Worm (Caenorhabditis elegans): ENCODE measurements around the gene ugt-12.
A peak's percentile ranks its signal among the peaks of the same experiment; 100 is the strongest.

The ugt-12 gene

ce11 chrV:4844591-4844990, 44.8 kb downstream of the ugt-12 start, which contains the start of gene abhd-5.2:
TSS of gene abhd-5.2 (plus strand) at chrV:4844685.
- TF ChIP-seq nhr-71 (tag; optimal IDR thresholded peaks at IDR 0.05) (peak; percentile 79), nhr-85 (tag) (peak; percentile 16), unc-30 (tag; optimal IDR thresholded peaks at IDR 0.05) (no peak), swsn-7 (tag; optimal IDR thresholded peaks at IDR 0.05) (peak; percentile 32), snpc-4 (tag; optimal IDR thresholded peaks at IDR 0.05) (peak; percentile 20), ceh-88 (GFP tag; IDR thresholded peaks at IDR 0.05) (no peak), egl-13 (tag; optimal IDR thresholded peaks at IDR 0.05) (no peak), nhr-90 (tag; optimal IDR thresholded peaks at IDR 0.05; ENCODE audit: poor library complexity) (peak; percentile 21), snu-23 (GFP tag; optimal IDR thresholded peaks at IDR 0.05) (peak; percentile 78), nhr-12 (tag; optimal IDR thresholded peaks at IDR 0.05) (no peak), lin-14 (GFP tag; optimal IDR thresholded peaks at IDR 0.05) (peak; percentile 89), pax-3 (tag; optimal IDR thresholded peaks at IDR 0.05) (no peak), efl-1 (optimal IDR thresholded peaks at IDR 0.05) (peak; percentile 55 to 60), efl-1 (GFP tag; optimal IDR thresholded peaks at IDR 0.05 in 1 of 2) (peak in 1 of 2 experiments; percentile 50), nhr-28 (tag; optimal IDR thresholded peaks at IDR 0.05) (peak; percentile 53), vab-15 (tag; optimal IDR thresholded peaks at IDR 0.05) (no peak), lir-3 (tag; optimal IDR thresholded peaks at IDR 0.05; ENCODE audit: poor library complexity) (no peak), zip-4 (GFP tag; optimal IDR thresholded peaks at IDR 0.05) (peak; percentile 97), Y116A8C.19 (tag; optimal IDR thresholded peaks at IDR 0.05; ENCODE audit: borderline replicate concordance) (no peak), nhr-237 (tag; optimal IDR thresholded peaks at IDR 0.05) (peak; percentile 63), dsc-1 (tag; optimal IDR thresholded peaks at IDR 0.05) (peak; percentile 7), F16B12.6 (tag; optimal IDR thresholded peaks at IDR 0.05) (peak; percentile 12), tbx-2 (tag; optimal IDR thresholded peaks at IDR 0.05) (peak; percentile 35), sup-37 (GFP tag; optimal IDR thresholded peaks at IDR 0.05) (no peak), dpl-1 (GFP tag; optimal IDR thresholded peaks at IDR 0.05) (peak; percentile 35 to 52 (median 38)), fkh-8 (tag; optimal IDR thresholded peaks at IDR 0.05) (peak; percentile 57), unc-130 (tag; optimal IDR thresholded peaks at IDR 0.05) (peak; percentile 14), unc-86 (tag; optimal IDR thresholded peaks at IDR 0.05) (peak; percentile 15), rnt-1 (tag; optimal IDR thresholded peaks at IDR 0.05) (peak; percentile 53), C16A3.4 (tag; optimal IDR thresholded peaks at IDR 0.05) (peak; percentile 9), isw-1 (GFP tag; IDR thresholded peaks at IDR 0.05) (peak; percentile 39), lin-15B (tag; optimal IDR thresholded peaks at IDR 0.05) (no peak), irx-1 (tag; optimal IDR thresholded peaks at IDR 0.05) (no peak), pqm-1 (tag; optimal IDR thresholded peaks at IDR 0.05) (no peak), ces-1 (GFP tag; optimal IDR thresholded peaks at IDR 0.05) (no peak), ceh-8 (GFP tag; optimal IDR thresholded peaks at IDR 0.05) (no peak), xbp-1 (tag; optimal IDR thresholded peaks at IDR 0.05) (peak; percentile 14), lsy-2 (tag; optimal IDR thresholded peaks at IDR 0.05) (peak; percentile 39 to 55), aha-1 (tag; optimal IDR thresholded peaks at IDR 0.05) (no peak), fos-1 (tag; optimal IDR thresholded peaks at IDR 0.05) (no peak), lin-35 (GFP tag; optimal IDR thresholded peaks at IDR 0.05) (peak; percentile 46 to 76), aly-2 (tag; optimal IDR thresholded peaks at IDR 0.05) (no peak), mef-2 (tag; optimal IDR thresholded peaks at IDR 0.05) (no peak), unc-98 (GFP tag; IDR thresholded peaks at IDR 0.05) (no peak), mdl-1 (tag; optimal IDR thresholded peaks at IDR 0.05) (peak in 1 of 2 experiments; percentile 59), nhr-77 (tag; optimal IDR thresholded peaks at IDR 0.05) (no peak), ceh-82 (tag; optimal IDR thresholded peaks at IDR 0.05) (peak; percentile 48 to 78 (median 65)), jun-1 (tag; optimal IDR thresholded peaks at IDR 0.05) (peak; percentile 32), nhr-11 (tag; optimal IDR thresholded peaks at IDR 0.05) (peak; percentile 43), unc-62 (GFP tag; optimal IDR thresholded peaks at IDR 0.05) (no peak), skn-1 (tag; optimal IDR thresholded peaks at IDR 0.05) (peak; percentile 79), sox-4 (tag; optimal IDR thresholded peaks at IDR 0.05) (no peak), elt-3 (tag; optimal IDR thresholded peaks at IDR 0.05) (peak in 1 of 6 experiments; percentile 27), nhr-47 (tag; optimal IDR thresholded peaks at IDR 0.05) (peak; percentile 50)

Data from whole organism, L1 larva.